Fruit fly (Drosophila melanogaster) whole organism, embryonic: Measurements from ENCODE around the gene Charon.
A peak's percentile ranks its signal among the peaks of the same experiment; 100 is the strongest.

Source experiments
- Atf6 ChIP-seq: fragments of 200-800 bp; sonication (Bioruptor generic); IDR thresholded peaks from 2 replicates; pipeline ENCODE4 v1.3.6; 2022; ENCODE audit warnings: missing biosample characterization, missing genetic modification characterization
- Bteb2 ChIP-seq: fragments of 200-800 bp; sonication (Bioruptor generic); optimal IDR thresholded peaks from 2 replicates; lab custom pipeline; 2016; ENCODE audit warnings: missing biosample characterization, missing genetic modification characterization
- CG10209 ChIP-seq: fragments of 200-800 bp; sonication (Bioruptor generic); optimal IDR thresholded peaks from 3 replicates; lab custom pipeline; 2017; ENCODE audit warnings: missing biosample characterization, mild to moderate bottlenecking, missing genetic modification characterization, missing genetic modification reagents
- CG10959 ChIP-seq: fragments of 200-800 bp; sonication (Bioruptor generic); IDR thresholded peaks from 2 replicates; pipeline ENCODE4 v1.3.6; 2022; ENCODE audit warnings: missing biosample characterization, missing genetic modification characterization
- CG12104 ChIP-seq: fragments of 200-800 bp; sonication (Bioruptor generic); optimal IDR thresholded peaks from 3 replicates; lab custom pipeline; 2016; ENCODE audit warnings: missing biosample characterization, missing genetic modification characterization
- CG12236 ChIP-seq: fragments of 200-800 bp; sonication (Bioruptor generic); optimal IDR thresholded peaks from 2 replicates; lab custom pipeline; 2016; ENCODE audit warnings: missing biosample characterization, missing genetic modification characterization
- CG12769 ChIP-seq: fragments of 200-800 bp; sonication (Bioruptor generic); optimal IDR thresholded peaks from 2 replicates; lab custom pipeline; 2019; ENCODE audit warnings: missing biosample characterization, mild to moderate bottlenecking, missing genetic modification characterization, moderate library complexity
- CG13287 ChIP-seq: fragments of 200-800 bp; sonication (Bioruptor generic); IDR thresholded peaks from 2 replicates; pipeline ENCODE4 v1.3.6; 2022; ENCODE audit warnings: missing biosample characterization, missing genetic modification characterization; ENCODE audit not compliant: partially characterized antibody
- CG13624 ChIP-seq: fragments of 200-800 bp; sonication (Bioruptor generic); optimal IDR thresholded peaks from 2 replicates; lab custom pipeline; 2016; ENCODE audit warnings: missing biosample characterization, missing genetic modification characterization
- CG15269 ChIP-seq: fragments of 200-800 bp; sonication (Bioruptor generic); optimal IDR thresholded peaks from 2 replicates; lab custom pipeline; 2018; ENCODE audit warnings: missing biosample characterization, mild to moderate bottlenecking, missing genetic modification characterization, moderate library complexity
- CG15601 ChIP-seq: fragments of 200-800 bp; sonication (Bioruptor generic); optimal IDR thresholded peaks from 3 replicates; lab custom pipeline; 2019; ENCODE audit warnings: missing biosample characterization, mild to moderate bottlenecking, missing genetic modification characterization, moderate library complexity
- CG17829 ChIP-seq: fragments of 200-800 bp; optimal IDR thresholded peaks from 2 replicates; lab custom pipeline; 2019; ENCODE audit warnings: missing biosample characterization, mild to moderate bottlenecking, missing genetic modification characterization, moderate library complexity
- CG2120 ChIP-seq: fragments of 200-800 bp; sonication (Bioruptor generic); optimal IDR thresholded peaks from 3 replicates; lab custom pipeline; 2016; ENCODE audit warnings: missing biosample characterization, missing genetic modification characterization
- CG30020 ChIP-seq: fragments of 200-800 bp; optimal IDR thresholded peaks from 2 replicates; lab custom pipeline; 2019; ENCODE audit warnings: missing biosample characterization, mild to moderate bottlenecking, missing genetic modification characterization, moderate library complexity
- CG33213 ChIP-seq: fragments of 200-800 bp; sonication (Bioruptor generic); optimal IDR thresholded peaks from 3 replicates; lab custom pipeline; 2016; ENCODE audit warnings: missing biosample characterization, missing genetic modification characterization
- CG33557 ChIP-seq: fragments of 200-800 bp; sonication (Bioruptor generic); optimal IDR thresholded peaks from 2 replicates; lab custom pipeline; 2019; ENCODE audit warnings: missing biosample characterization, mild to moderate bottlenecking, missing genetic modification characterization, moderate library complexity
- CG43689 ChIP-seq: fragments of 200-800 bp; sonication (Bioruptor generic); IDR thresholded peaks from 2 replicates; pipeline ENCODE4 v1.3.6; 2022; ENCODE audit warnings: missing biosample characterization, missing genetic modification characterization
- CG8290 ChIP-seq, 3 experiments: fragments of 200-800 bp; sonication (Bioruptor generic); optimal IDR thresholded peaks; 2 replicates each; lab custom pipeline; 2016 to 2019; ENCODE audit warnings: missing biosample characterization in 3 of 3, missing genetic modification characterization in 3 of 3, mild to moderate bottlenecking in 2 of 3, moderate library complexity in 1 of 3
- CG8478 ChIP-seq: fragments of >200 bp; optimal IDR thresholded peaks from 2 replicates; lab custom pipeline; 2018
- CG9797 ChIP-seq: fragments of 200-800 bp; sonication (Bioruptor generic); optimal IDR thresholded peaks from 3 replicates; lab custom pipeline; 2018; ENCODE audit warnings: missing biosample characterization, mild to moderate bottlenecking, missing genetic modification characterization
- CHES-1-like ChIP-seq: fragments of 200-800 bp; sonication (Bioruptor generic); optimal IDR thresholded peaks from 2 replicates; lab custom pipeline; 2016; ENCODE audit warnings: missing biosample characterization, missing genetic modification characterization
- Camta ChIP-seq: fragments of 200-800 bp; sonication (Bioruptor generic); optimal IDR thresholded peaks from 2 replicates; lab custom pipeline; 2016; ENCODE audit warnings: missing biosample characterization, missing genetic modification characterization
- Deaf1 ChIP-seq: fragments of 200-800 bp; optimal IDR thresholded peaks from 3 replicates; lab custom pipeline; 2019; ENCODE audit warnings: missing biosample characterization, mild to moderate bottlenecking, missing genetic modification characterization, moderate library complexity
- Dip2 ChIP-seq: fragments of 200-800 bp; sonication (Bioruptor generic); IDR thresholded peaks from 2 replicates; pipeline ENCODE4 v1.3.6; 2022; ENCODE audit warnings: missing biosample characterization, missing genetic modification characterization
- Doc2 ChIP-seq: fragments of 200-800 bp; sonication (Bioruptor generic); IDR thresholded peaks from 2 replicates; pipeline ENCODE4 v1.3.6; 2022; ENCODE audit warnings: missing biosample characterization, missing genetic modification characterization
- Elba2 ChIP-seq: fragments of 200-800 bp; sonication (Bioruptor generic); optimal IDR thresholded peaks from 3 replicates; lab custom pipeline; 2016; ENCODE audit warnings: missing biosample characterization, missing genetic modification characterization
- Fer2 ChIP-seq: fragments of 200-800 bp; sonication (Bioruptor generic); optimal IDR thresholded peaks from 2 replicates; lab custom pipeline; 2018; ENCODE audit warnings: missing biosample characterization, mild to moderate bottlenecking, missing genetic modification characterization, moderate library complexity
- Med ChIP-seq: fragments of 200-800 bp; sonication (Bioruptor generic); peaks from one replicate; lab custom pipeline; 2016; ENCODE audit warnings: missing biosample characterization, missing genetic modification characterization, mild to moderate bottlenecking, inconsistent platforms, moderate library complexity
- Nf-YC ChIP-seq: fragments of 200-800 bp; optimal IDR thresholded peaks from 3 replicates; lab custom pipeline; 2019; ENCODE audit warnings: missing biosample characterization, mild to moderate bottlenecking, missing genetic modification characterization, moderate library complexity
- NfI ChIP-seq: fragments of 200-800 bp; sonication (Bioruptor generic); optimal IDR thresholded peaks from 3 replicates; lab custom pipeline; 2018; ENCODE audit warnings: missing biosample characterization, mild to moderate bottlenecking, missing genetic modification characterization, moderate library complexity
- Ptx1 ChIP-seq: fragments of 200-800 bp; sonication (Bioruptor generic); IDR thresholded peaks from 2 replicates; pipeline ENCODE4 v1.3.6; 2022; ENCODE audit warnings: missing biosample characterization, missing genetic modification characterization
- Rfx ChIP-seq: fragments of 200-800 bp; sonication (Bioruptor generic); IDR thresholded peaks from 2 replicates; pipeline ENCODE4 v1.3.6; 2022; ENCODE audit warnings: missing biosample characterization, missing genetic modification characterization
- Tbp ChIP-seq: fragments of >200 bp; optimal IDR thresholded peaks from 2 replicates; lab custom pipeline; 2018; ENCODE audit warnings: missing biosample characterization, missing genetic modification characterization
- cas ChIP-seq: fragments of 200-800 bp; sonication (Bioruptor generic); IDR thresholded peaks from 2 replicates; pipeline ENCODE4 v1.3.6; 2022; ENCODE audit warnings: missing biosample characterization, missing genetic modification characterization
- ci ChIP-seq: fragments of 200-800 bp; sonication (Bioruptor generic); IDR thresholded peaks from 3 replicates; pipeline ENCODE4 v1.3.6; 2022; ENCODE audit warnings: missing biosample characterization, missing genetic modification characterization
- cwo ChIP-seq: fragments of 200-800 bp; sonication (Bioruptor generic); optimal IDR thresholded peaks from 3 replicates; lab custom pipeline; 2017; ENCODE audit warnings: missing biosample characterization, missing genetic modification characterization, mild to moderate bottlenecking, moderate library complexity, missing genetic modification reagents
- dati ChIP-seq: fragments of 200-800 bp; sonication (Bioruptor generic); IDR thresholded peaks from 2 replicates; pipeline ENCODE4 v1.3.6; 2022; ENCODE audit warnings: missing biosample characterization, missing genetic modification characterization
- dimm ChIP-seq: fragments of 200-800 bp; sonication (Bioruptor generic); IDR thresholded peaks from 2 replicates; pipeline ENCODE4 v1.3.6; 2022; ENCODE audit warnings: missing biosample characterization, missing genetic modification characterization
- fd96Cb ChIP-seq: fragments of 200-800 bp; sonication (Bioruptor generic); optimal IDR thresholded peaks from 2 replicates; lab custom pipeline; 2018; ENCODE audit warnings: missing biosample characterization, mild to moderate bottlenecking, missing genetic modification characterization, moderate library complexity
- gem ChIP-seq: fragments of 200-800 bp; sonication (Bioruptor generic); optimal IDR thresholded peaks from 2 replicates; lab custom pipeline; 2019; ENCODE audit warnings: missing biosample characterization, mild to moderate bottlenecking, missing genetic modification characterization, moderate library complexity
- jumu ChIP-seq: fragments of 200-800 bp; sonication (Bioruptor generic); optimal IDR thresholded peaks from 3 replicates; lab custom pipeline; 2016; ENCODE audit warnings: missing biosample characterization, missing genetic modification characterization
- kay ChIP-seq: fragments of 200-800 bp; sonication (Bioruptor generic); optimal IDR thresholded peaks from 2 replicates; lab custom pipeline; 2016; ENCODE audit warnings: missing biosample characterization, missing genetic modification characterization
- ken ChIP-seq: fragments of 200-800 bp; sonication (Bioruptor generic); IDR thresholded peaks from 3 replicates; pipeline ENCODE4 v1.3.6; 2022; ENCODE audit warnings: missing biosample characterization, missing genetic modification characterization
- knrl ChIP-seq: fragments of 200-800 bp; sonication (Bioruptor generic); IDR thresholded peaks from 3 replicates; pipeline ENCODE4 v1.3.6; 2022; ENCODE audit warnings: missing biosample characterization, missing genetic modification characterization; ENCODE audit not compliant: partially characterized antibody
- luna ChIP-seq: fragments of 200-800 bp; sonication (Bioruptor generic); optimal IDR thresholded peaks from 2 replicates; lab custom pipeline; 2016; ENCODE audit warnings: missing biosample characterization, missing genetic modification characterization
- mirr ChIP-seq: fragments of 200-800 bp; sonication (Bioruptor generic); optimal IDR thresholded peaks from 3 replicates; lab custom pipeline; 2018; ENCODE audit warnings: missing biosample characterization, mild to moderate bottlenecking, missing genetic modification characterization
- nom ChIP-seq: fragments of 200-800 bp; sonication (Bioruptor generic); optimal IDR thresholded peaks from 2 replicates; lab custom pipeline; 2017; ENCODE audit warnings: missing biosample characterization, missing genetic modification characterization, mild to moderate bottlenecking, moderate library complexity, missing genetic modification reagents
- pzg ChIP-seq: fragments of 200-800 bp; sonication (Bioruptor generic); optimal IDR thresholded peaks from 3 replicates; lab custom pipeline; 2018; ENCODE audit warnings: missing biosample characterization, mild to moderate bottlenecking, missing genetic modification characterization, moderate library complexity
- sens ChIP-seq: fragments of 200-800 bp; sonication (Bioruptor generic); peaks from one replicate; lab custom pipeline; 2016; ENCODE audit warnings: missing biosample characterization, missing genetic modification characterization
- sens-2 ChIP-seq: fragments of 200-800 bp; sonication (Bioruptor generic); IDR thresholded peaks from 2 replicates; pipeline ENCODE4 v1.3.6; 2022; ENCODE audit warnings: missing biosample characterization, missing genetic modification characterization
- tio ChIP-seq: fragments of 200-800 bp; sonication (Bioruptor generic); optimal IDR thresholded peaks from 2 replicates; lab custom pipeline; 2017; ENCODE audit warnings: missing biosample characterization, missing genetic modification characterization, inconsistent platforms
- vvl ChIP-seq: fragments of 200-800 bp; sonication (Bioruptor generic); IDR thresholded peaks from 2 replicates; pipeline ENCODE4 v1.3.6; 2022; ENCODE audit warnings: missing biosample characterization, missing genetic modification characterization
- wek ChIP-seq: fragments of 200-800 bp; sonication (Bioruptor generic); optimal IDR thresholded peaks from 3 replicates; lab custom pipeline; 2018; ENCODE audit warnings: missing biosample characterization, mild to moderate bottlenecking, missing genetic modification characterization, moderate library complexity

The Charon gene

dm6 chr2L:1211528-1211927, 38.9 kb upstream of the Charon start (continued):
- TF ChIP-seq CG33557 (GFP tag; lab: Kevin White, UChicago): no peak
- TF ChIP-seq kay: no peak
- no peak for TF ChIP-seq Atf6 (GFP tag; lab: Robert Waterston, UW)
- TF ChIP-seq dimm (GFP tag; lab: Robert Waterston, UW): no peak
- no peak for TF ChIP-seq CG10209 (GFP tag; lab: Kevin White, UChicago)
- no peak for TF ChIP-seq Nf-YC (tag; lab: Kevin White, UChicago)
- no peak for TF ChIP-seq Deaf1
- no peak for TF ChIP-seq gem
- no peak for TF ChIP-seq Doc2 (GFP tag; lab: Robert Waterston, UW)
- peak; percentile 48 for TF ChIP-seq CG13287
- TF ChIP-seq CG12104 (GFP tag; lab: Kevin White, UChicago): no peak
- TF ChIP-seq tio (GFP tag; lab: Kevin White, UChicago): no peak
- no peak for TF ChIP-seq nom (GFP tag; lab: Kevin White, UChicago)
- TF ChIP-seq ken (GFP tag; lab: Robert Waterston, UW): no peak
- TF ChIP-seq jumu (GFP tag; lab: Kevin White, UChicago): no peak
- no peak for TF ChIP-seq CG17829 (tag; lab: Kevin White, UChicago)
- no peak for TF ChIP-seq CG13624 (GFP tag; lab: Kevin White, UChicago)
- TF ChIP-seq Elba2 (GFP tag; lab: Kevin White, UChicago): no peak
- no peak for TF ChIP-seq CG12769 (tag; lab: Kevin White, UChicago)
- TF ChIP-seq mirr: no peak
- TF ChIP-seq wek (GFP tag; lab: Kevin White, UChicago): peak; percentile 76
- no peak for TF ChIP-seq CG9797 (GFP tag; lab: Kevin White, UChicago)
- TF ChIP-seq CG8290 (GFP tag; optimal IDR thresholded peaks at IDR 0.05; lab: Kevin White, UChicago): no peak
- peak in 1 of 2 experiments; percentile 11 for TF ChIP-seq CG8290 (tag; optimal IDR thresholded peaks at IDR 0.05; lab: Kevin White, UChicago)
- TF ChIP-seq Dip2 (GFP tag; lab: Robert Waterston, UW): no peak
- peak; percentile 30 for TF ChIP-seq CG15601 (tag; lab: Kevin White, UChicago)
- TF ChIP-seq Rfx: no peak
- TF ChIP-seq Tbp: no peak
- TF ChIP-seq CHES-1-like: no peak
- TF ChIP-seq Bteb2: no peak
- no peak for TF ChIP-seq fd96Cb
- no peak for TF ChIP-seq Fer2 (tag; lab: Kevin White, UChicago)
- no peak for TF ChIP-seq knrl (GFP tag; lab: Robert Waterston, UW)
- TF ChIP-seq CG30020 (tag; lab: Kevin White, UChicago): no peak
- no peak for TF ChIP-seq vvl (GFP tag; lab: Robert Waterston, UW)
- TF ChIP-seq CG43689 (GFP tag; lab: Robert Waterston, UW): no peak
- TF ChIP-seq cas (GFP tag; lab: Robert Waterston, UW): no peak
- TF ChIP-seq CG2120 (GFP tag; lab: Kevin White, UChicago): peak; percentile 29
- no peak for TF ChIP-seq CG8478 (lab: Kevin White, UChicago)
- TF ChIP-seq NfI (GFP tag; lab: Kevin White, UChicago): no peak
- no peak for TF ChIP-seq CG12236
- TF ChIP-seq Med (GFP tag; lab: Kevin White, UChicago): peak; percentile 23
- TF ChIP-seq sens-2: no peak
- TF ChIP-seq Camta: no peak
- TF ChIP-seq Ptx1 (GFP tag; lab: Robert Waterston, UW): no peak
- TF ChIP-seq luna (GFP tag; lab: Kevin White, UChicago): no peak
- TF ChIP-seq sens (GFP tag; lab: Kevin White, UChicago): peak; percentile 16
- TF ChIP-seq cwo: no peak
- no peak for TF ChIP-seq ci (GFP tag; lab: Robert Waterston, UW)
- TF ChIP-seq CG15269 (tag; lab: Kevin White, UChicago): peak; percentile 0
- no peak for TF ChIP-seq pzg
- no peak for TF ChIP-seq CG10959
- TF ChIP-seq dati (GFP tag; lab: Robert Waterston, UW): no peak
- TF ChIP-seq CG33213 (GFP tag; lab: Kevin White, UChicago): no peak
